Fruit fly (Drosophila melanogaster) whole organism, pupa: ENCODE data around the gene prage.

ENCODE experiments used
- CG10348 ChIP-seq: fragments of 200-800 bp; sonication (Bioruptor generic); IDR thresholded peaks from 2 replicates; pipeline ENCODE4 v1.3.6; 2022; ENCODE audit warnings: missing biosample characterization, missing genetic modification characterization
- CG12605 ChIP-seq: fragments of 200-800 bp; sonication (Bioruptor generic); IDR thresholded peaks from 2 replicates; pipeline ENCODE4 v1.3.6; 2022; ENCODE audit warnings: missing biosample characterization, missing genetic modification characterization
- CG13204 ChIP-seq: fragments of 200-800 bp; sonication (Bioruptor generic); optimal IDR thresholded peaks from 2 replicates; lab custom pipeline; 2018; ENCODE audit warnings: missing biosample characterization, mild to moderate bottlenecking, missing genetic modification characterization, moderate library complexity
- CG14655 ChIP-seq: fragments of 200-800 bp; sonication (Bioruptor generic); optimal IDR thresholded peaks from 3 replicates; lab custom pipeline; 2017; ENCODE audit warnings: mild to moderate bottlenecking, missing biosample characterization, missing genetic modification reagents, missing genetic modification characterization
- CG15710 ChIP-seq: fragments of 200-800 bp; sonication (Bioruptor generic); optimal IDR thresholded peaks from 2 replicates; lab custom pipeline; 2018; ENCODE audit warnings: missing biosample characterization, mild to moderate bottlenecking, missing genetic modification characterization, moderate library complexity
- CG17806 ChIP-seq: fragments of 200-800 bp; sonication (Bioruptor generic); optimal IDR thresholded peaks from 2 replicates; lab custom pipeline; 2018; ENCODE audit warnings: missing biosample characterization, mild to moderate bottlenecking, missing genetic modification characterization, moderate library complexity
- CG32121 ChIP-seq: fragments of 200-800 bp; sonication (Bioruptor generic); IDR thresholded peaks from 2 replicates; pipeline ENCODE4 v1.3.6; 2022; ENCODE audit warnings: missing biosample characterization, missing genetic modification characterization
- CG34367 ChIP-seq: fragments of 200-800 bp; sonication (Bioruptor generic); optimal IDR thresholded peaks from 2 replicates; lab custom pipeline; 2018; ENCODE audit warnings: missing biosample characterization, mild to moderate bottlenecking, missing genetic modification characterization
- CG4496 ChIP-seq: fragments of 200-800 bp; sonication (Bioruptor generic); IDR thresholded peaks from 3 replicates; pipeline ENCODE4 v1.3.6; 2022; ENCODE audit warnings: missing biosample characterization, missing genetic modification characterization
- CG8159 ChIP-seq: fragments of 200-800 bp; sonication (Bioruptor generic); optimal IDR thresholded peaks from 3 replicates; lab custom pipeline; 2018; ENCODE audit warnings: missing biosample characterization, mild to moderate bottlenecking, missing genetic modification characterization, moderate library complexity
- CG8301 ChIP-seq: fragments of 200-800 bp; sonication (Bioruptor generic); optimal IDR thresholded peaks from 2 replicates; lab custom pipeline; 2018; ENCODE audit warnings: missing biosample characterization, mild to moderate bottlenecking, missing genetic modification characterization
- CG9948 ChIP-seq: fragments of 200-800 bp; sonication (Bioruptor generic); optimal IDR thresholded peaks from 2 replicates; lab custom pipeline; 2018; ENCODE audit warnings: missing biosample characterization, mild to moderate bottlenecking, missing genetic modification characterization, moderate library complexity
- D1 ChIP-seq: fragments of 200-800 bp; sonication (Bioruptor generic); optimal IDR thresholded peaks from 2 replicates; lab custom pipeline; 2018; ENCODE audit warnings: missing biosample characterization, mild to moderate bottlenecking, missing genetic modification characterization, moderate library complexity
- EcR ChIP-seq: fragments of 200-800 bp; sonication (Bioruptor generic); optimal IDR thresholded peaks from 3 replicates; lab custom pipeline; 2019; ENCODE audit warnings: missing biosample characterization, missing genetic modification characterization, mild to moderate bottlenecking, moderate library complexity, missing genetic modification reagents
- Ets98B ChIP-seq: fragments of 200-800 bp; sonication (Bioruptor generic); IDR thresholded peaks from 2 replicates; pipeline ENCODE4 v1.3.6; 2022; ENCODE audit warnings: missing biosample characterization, missing genetic modification characterization
- Pif1A ChIP-seq: fragments of 200-800 bp; sonication (Bioruptor generic); optimal IDR thresholded peaks from 3 replicates; lab custom pipeline; 2016; ENCODE audit warnings: missing biosample characterization, missing genetic modification characterization
- Pif1B ChIP-seq: fragments of 200-800 bp; sonication (Bioruptor generic); optimal IDR thresholded peaks from 3 replicates; lab custom pipeline; 2016; ENCODE audit warnings: missing biosample characterization, missing genetic modification characterization
- Snoo ChIP-seq: fragments of 200-800 bp; sonication (Bioruptor generic); optimal IDR thresholded peaks from 3 replicates; lab custom pipeline; 2017; ENCODE audit warnings: missing biosample characterization, mild to moderate bottlenecking, missing genetic modification characterization, inconsistent platforms
- fd96Ca ChIP-seq: fragments of 200-800 bp; sonication (Bioruptor generic); IDR thresholded peaks from 3 replicates; pipeline ENCODE4 v1.3.6; 2022; ENCODE audit warnings: missing biosample characterization, missing genetic modification characterization
- gl ChIP-seq: fragments of 200-800 bp; sonication (Bioruptor generic); optimal IDR thresholded peaks from 2 replicates; lab custom pipeline; 2018; ENCODE audit warnings: missing biosample characterization, mild to moderate bottlenecking, missing genetic modification characterization
- rn ChIP-seq: fragments of 200-800 bp; sonication (Bioruptor generic); IDR thresholded peaks from 2 replicates; pipeline ENCODE4 v1.3.6; 2022; ENCODE audit warnings: missing biosample characterization, missing genetic modification characterization

Gene prage

dm6 chrX:1858867-1859266 is 85.3 kb downstream of the prage start, which contains the start of gene Lamtor5:
Gene Lamtor5 (minus strand): TSS chrX:1858971.
- TF ChIP-seq CG17806 (tag; lab: Kevin White, UChicago) (peak; percentile 29), CG34367 (tag; lab: Kevin White, UChicago) (peak; percentile 20), CG8159 (peak; percentile 51), rn (no peak), CG15710 (tag; lab: Kevin White, UChicago) (peak; percentile 28), CG12605 (no peak), Pif1A (GFP tag; lab: Kevin White, UChicago) (no peak), Ets98B (GFP tag; lab: Robert Waterston, UW) (peak; percentile 11; the same call in 1 of the 2 replicates), CG13204 (GFP tag; lab: Kevin White, UChicago) (no peak), CG14655 (GFP tag; lab: Kevin White, UChicago) (no peak), EcR (GFP tag; lab: Kevin White, UChicago) (no peak), CG9948 (tag; lab: Kevin White, UChicago) (peak; percentile 27), CG10348 (GFP tag; lab: Robert Waterston, UW) (no peak), Snoo (tag; lab: Kevin White, UChicago) (peak; percentile 30), fd96Ca (GFP tag; lab: Robert Waterston, UW) (peak; percentile 53; the same call in 2 of the 3 replicates), gl (tag; lab: Kevin White, UChicago) (no peak), D1 (tag; lab: Kevin White, UChicago) (no peak), Pif1B (GFP tag; lab: Kevin White, UChicago) (peak; percentile 55), CG4496 (peak; percentile 66), CG8301 (tag; lab: Kevin White, UChicago) (peak; percentile 52), CG32121 (peak; percentile 33; the same call in 1 of the 2 replicates)

dm6 chrX:1861620-1862184 is 88.2 kb downstream of the prage start, which contains the start of gene deltaCOP:
Gene deltaCOP (minus strand): TSS chrX:1861790.
- TF ChIP-seq rn (peak; percentile 47; the same call in 1 of the 2 replicates), Snoo (tag; lab: Kevin White, UChicago) (peak; percentile 76), CG15710 (tag; lab: Kevin White, UChicago) (peak; percentile 75), CG32121 (peak; percentile 70), EcR (GFP tag; lab: Kevin White, UChicago) (peak; percentile 15), CG10348 (GFP tag; lab: Robert Waterston, UW) (peak; percentile 57), Pif1B (GFP tag; lab: Kevin White, UChicago) (no peak), CG8301 (tag; lab: Kevin White, UChicago) (no peak), Pif1A (GFP tag; lab: Kevin White, UChicago) (no peak), fd96Ca (GFP tag; lab: Robert Waterston, UW) (peak; percentile 86), CG12605 (peak; percentile 52; the same call in 1 of the 2 replicates), CG8159 (no peak), gl (tag; lab: Kevin White, UChicago) (peak; percentile 43), CG13204 (GFP tag; lab: Kevin White, UChicago) (no peak), Ets98B (GFP tag; lab: Robert Waterston, UW) (peak; percentile 75), D1 (tag; lab: Kevin White, UChicago) (no peak), CG4496 (peak; percentile 69; the same call in 2 of the 3 replicates), CG9948 (tag; lab: Kevin White, UChicago) (peak; percentile 63), CG17806 (tag; lab: Kevin White, UChicago) (peak; percentile 54)

dm6 chrX:1865673-1866072 is 92.2 kb downstream of the prage start, which contains the start of the genes Gcna and MED18:
Gene Gcna (minus strand): TSS chrX:1865835.
Gene MED18 (plus strand): TSS chrX:1865909.
- no peak for TF ChIP-seq CG12605
- no peak for TF ChIP-seq Ets98B (GFP tag; lab: Robert Waterston, UW)
- TF ChIP-seq CG14655 (GFP tag; lab: Kevin White, UChicago) = no peak
- TF ChIP-seq, all 21 proteins: peak for 0

- no peak for TF ChIP-seq fd96Ca (GFP tag; lab: Robert Waterston, UW)
- peak; percentile 29; the same call in 1 of the 2 replicates for TF ChIP-seq Ets98B (GFP tag; lab: Robert Waterston, UW)
Measured at dm6 chrX:1868586-1869111, 95.1 kb downstream of the prage start, which contains the start of the genes CG14803 and Pex5. Gene CG14803 (plus strand): TSS chrX:1868870. Gene Pex5 (minus strand): TSS chrX:1869061.

- TF ChIP-seq CG8159 (no peak), EcR (GFP tag; lab: Kevin White, UChicago) (no peak), CG9948 (tag; lab: Kevin White, UChicago) (no peak), D1 (tag; lab: Kevin White, UChicago) (no peak), CG14655 (GFP tag; lab: Kevin White, UChicago) (no peak), CG4496 (no peak), CG15710 (tag; lab: Kevin White, UChicago) (no peak), Snoo (tag; lab: Kevin White, UChicago) (no peak), Pif1B (GFP tag; lab: Kevin White, UChicago) (no peak), CG13204 (GFP tag; lab: Kevin White, UChicago) (no peak)
Measured at dm6 chrX:1873515-1874126, 100.1 kb downstream of the prage start, which contains the start of the genes Pgam5 and Vps26. Gene Pgam5 (minus strand): TSS chrX:1873565. Gene Vps26 (plus strand): TSS chrX:1873853.
